Worm (Caenorhabditis elegans): Measurements from ENCODE around the gene idpa-1.
A peak's percentile ranks its signal among the peaks of the same experiment; 100 is the strongest.

idpa-1 gene

DNA sequence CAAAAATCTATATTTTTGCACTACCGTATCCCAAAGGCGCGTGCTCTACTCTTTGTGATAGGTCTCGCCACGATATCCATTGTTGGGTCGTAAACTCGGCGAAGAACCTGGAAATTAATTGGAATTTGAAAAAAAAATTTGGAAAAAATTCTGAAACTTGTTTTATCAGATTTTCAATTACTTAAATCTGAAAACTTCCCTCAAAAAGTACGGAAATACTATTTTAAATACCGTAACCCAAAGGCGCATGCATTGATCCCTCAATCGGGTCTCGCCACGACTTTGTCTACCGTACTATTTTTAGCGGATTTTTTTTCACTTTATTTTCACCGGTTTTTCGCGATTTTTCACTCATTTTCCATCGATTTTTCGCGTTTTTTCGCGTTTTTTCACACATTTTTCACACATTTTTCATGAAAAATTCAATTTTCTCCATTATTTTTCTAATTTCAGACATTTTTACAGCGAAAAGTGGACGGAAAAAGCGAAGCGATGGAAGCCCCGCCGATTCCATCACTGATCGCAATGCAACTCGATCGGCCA, 45.7 kb upstream of the idpa-1 start, which contains the start of gene H05C05.1 (continued):
- TF ChIP-seq somi-1 (GFP tag; optimal IDR thresholded peaks at IDR 0.05): no peak
- TF ChIP-seq B0019.2 (GFP tag; conservative IDR thresholded peaks at IDR 0.05): 0 out of 2 replicates have a peak, but pooled peaks have one; percentile 24
- TF ChIP-seq nhr-179 (tag; optimal IDR thresholded peaks at IDR 0.05): no peak
- no peak for TF ChIP-seq chd-7 (tag; optimal IDR thresholded peaks at IDR 0.05)
- TF ChIP-seq ama-1 (optimal IDR thresholded peaks at IDR 0.05): no peak
- TF ChIP-seq ama-1 (GFP tag; optimal IDR thresholded peaks at IDR 0.05): no peak
- no peak for TF ChIP-seq aptf-2 (GFP tag; conservative IDR thresholded peaks at IDR 0.05)
- no peak for TF ChIP-seq unc-130 (GFP tag; optimal IDR thresholded peaks at IDR 0.05)
- TF ChIP-seq B0336.3 (GFP tag; IDR thresholded peaks at IDR 0.05): no peak
- peak; percentile 60; the same call in 1 of the 2 replicates for TF ChIP-seq hsf-1 (GFP tag; IDR thresholded peaks at IDR 0.05)
- no peak for TF ChIP-seq bed-1 (GFP tag; IDR thresholded peaks at IDR 0.05)
- peak; percentile 45 for TF ChIP-seq lin-54 (GFP tag; optimal IDR thresholded peaks at IDR 0.05)
- peak; percentile 78 for TF ChIP-seq dox-1 (GFP tag; IDR thresholded peaks at IDR 0.05)
- peak; percentile 100 for TF ChIP-seq lsl-1 (GFP tag; optimal IDR thresholded peaks at IDR 0.05)
- TF ChIP-seq efl-1 (GFP tag; optimal IDR thresholded peaks at IDR 0.05): peak; percentile 71
- no peak for TF ChIP-seq cebp-2 (GFP tag; IDR thresholded peaks at IDR 0.05)
- TF ChIP-seq rcor-1 (GFP tag; IDR thresholded peaks at IDR 0.05): peak; percentile 56; the same call in 1 of the 2 replicates
- TF ChIP-seq snpc-1.1 (tag; optimal IDR thresholded peaks at IDR 0.05; ENCODE audit: insufficient read depth): no peak
- peak; percentile 38 for TF ChIP-seq dpl-1 (GFP tag; optimal IDR thresholded peaks at IDR 0.05)
- TF ChIP-seq F49E8.2 (tag; optimal IDR thresholded peaks at IDR 0.05; ENCODE audit: insufficient read depth): peak; percentile 21
- no peak for TF ChIP-seq gei-17 (GFP tag; optimal IDR thresholded peaks at IDR 0.05)
- peak; percentile 44 for TF ChIP-seq snpc-1.3 (tag; optimal IDR thresholded peaks at IDR 0.05; ENCODE audit: insufficient read depth)
- peak; percentile 78 for TF ChIP-seq ceh-91 (GFP tag; IDR thresholded peaks at IDR 0.05)
- TF ChIP-seq hlh-26 (GFP tag; conservative IDR thresholded peaks at IDR 0.05): no peak

DNA sequence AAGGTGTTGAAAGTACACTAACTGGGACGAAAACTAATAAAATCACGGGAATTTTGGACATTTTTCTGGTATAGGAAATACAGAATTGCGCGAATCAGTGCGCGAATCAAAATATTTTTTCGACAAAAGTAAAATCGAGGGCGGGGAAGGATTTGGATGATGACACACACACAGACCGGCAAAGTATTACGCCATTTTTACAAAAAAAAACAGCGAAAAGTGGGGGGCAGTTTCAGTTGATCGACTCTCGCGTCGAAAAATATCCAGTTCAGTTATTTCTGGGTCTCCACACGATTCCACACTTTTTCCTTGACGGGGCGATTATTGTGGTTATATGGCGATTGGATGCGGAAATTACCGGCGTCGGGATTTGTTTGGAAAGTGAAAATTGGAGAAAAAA, 45.1 kb upstream of the idpa-1 start, which contains the start of gene H05C05.4:
H05C05.4 (minus strand) TSS at position 101 of the 400 bp plus-strand sequence.
- TF ChIP-seq madf-3 (GFP tag; IDR thresholded peaks at IDR 0.05) (no peak), mel-28 (tag; optimal IDR thresholded peaks at IDR 0.05; ENCODE audit: borderline replicate concordance) (no peak), madf-6 (GFP tag; IDR thresholded peaks at IDR 0.05) (0 out of 2 replicates have a peak, but pooled peaks have one; percentile 3)

ce11 chrIII:2943995-2944394, 43.0 kb upstream of the idpa-1 start, which contains the start of gene R10F2.6:
Gene R10F2.6, minus strand, starts transcription at chrIII:2944095.
- TF ChIP-seq Y67H2A.10 (GFP tag; conservative IDR thresholded peaks at IDR 0.05) (no peak), F37B4.10 (GFP tag; IDR thresholded peaks at IDR 0.05) (no peak), madf-6 (GFP tag; IDR thresholded peaks at IDR 0.05) (no peak), B0336.3 (GFP tag; IDR thresholded peaks at IDR 0.05) (no peak), tbp1 (GFP tag; optimal IDR thresholded peaks at IDR 0.05) (no peak), unc-130 (GFP tag; optimal IDR thresholded peaks at IDR 0.05) (no peak), sea-2 (GFP tag; IDR thresholded peaks at IDR 0.05) (no peak), B0261.1 (tag; optimal IDR thresholded peaks at IDR 0.05) (no peak), ZK185.1 (tag; optimal IDR thresholded peaks at IDR 0.05; ENCODE audit: poor library complexity, severe bottlenecking) (no peak), mes-4 (tag; optimal IDR thresholded peaks at IDR 0.05) (no peak), snpc-1.1 (tag; optimal IDR thresholded peaks at IDR 0.05; ENCODE audit: insufficient read depth) (no peak), zim-3 (tag; optimal IDR thresholded peaks at IDR 0.05) (no peak), cebp-1 (GFP tag; IDR thresholded peaks at IDR 0.05) (no peak), cebp-1 (tag; optimal IDR thresholded peaks at IDR 0.05) (no peak), ceh-27 (GFP tag; optimal IDR thresholded peaks at IDR 0.05) (no peak)

Measured in whole organism, young adult.